Worm (Caenorhabditis elegans) whole organism, young adult: ENCODE measurements around the gene Y57A10A.29.
A peak's percentile ranks its signal among the peaks of the same experiment; 100 is the strongest.

ENCODE experiments used
- B0019.2 ChIP-seq: fragments of 200-800 bp; sonication (Bioruptor generic); conservative IDR thresholded peaks from 2 replicates; pipeline ENCODE4 v1.3.6; 2022; ENCODE audit warnings: missing genetic modification reagents, missing genetic modification characterization, missing compliant biosample characterization
- B0035.1 ChIP-seq: sonication (generic microtip); optimal IDR thresholded peaks from 2 replicates; lab custom pipeline; 2016; ENCODE audit warnings: missing genetic modification characterization, mild to moderate bottlenecking, missing compliant biosample characterization, missing genotype, missing genetic modification reagents
- C06A6.2 ChIP-seq: fragments of 200-800 bp; sonication (Bioruptor generic); conservative IDR thresholded peaks from 2 replicates; pipeline ENCODE4 v1.3.6; 2022; ENCODE audit warnings: missing genetic modification characterization, missing compliant biosample characterization
- F10E7.11 ChIP-seq: sonication (generic microtip); optimal IDR thresholded peaks from 2 replicates; lab custom pipeline; 2017; ENCODE audit warnings: mild to moderate bottlenecking, missing genetic modification characterization, moderate library complexity, missing compliant biosample characterization
- F37B4.10 ChIP-seq: fragments of 200-800 bp; sonication (Bioruptor generic); IDR thresholded peaks from 2 replicates; pipeline ENCODE4 v1.3.6; 2022; ENCODE audit warnings: missing genetic modification characterization, missing compliant biosample characterization
- K11D2.4 ChIP-seq: fragments of 200-800 bp; sonication (Bioruptor generic); IDR thresholded peaks from 2 replicates; pipeline ENCODE4 v1.3.6; 2022; ENCODE audit warnings: missing genetic modification reagents, missing genetic modification characterization, missing compliant biosample characterization
- K12H6.12 ChIP-seq: fragments of 200-800 bp; sonication (Bioruptor generic); optimal IDR thresholded peaks from 2 replicates; lab custom pipeline; 2018; ENCODE audit warnings: mild to moderate bottlenecking, missing genetic modification characterization, missing compliant biosample characterization
- T07F8.4 ChIP-seq: sonication (generic microtip); optimal IDR thresholded peaks from 2 replicates; lab custom pipeline; 2016; ENCODE audit warnings: mild to moderate bottlenecking, missing genetic modification characterization, moderate library complexity, missing compliant biosample characterization
- Y53G8AR.9 ChIP-seq: fragments of 200-800 bp; sonication (Bioruptor generic); conservative IDR thresholded peaks from 2 replicates; pipeline ENCODE4 v1.3.6; 2022; ENCODE audit warnings: missing genetic modification reagents, missing genetic modification characterization, missing compliant biosample characterization
- Y67H2A.10 ChIP-seq: fragments of 200-800 bp; sonication (Bioruptor generic); conservative IDR thresholded peaks from 2 replicates; pipeline ENCODE4 v1.3.6; 2022; ENCODE audit warnings: missing genetic modification reagents, missing genetic modification characterization, missing compliant biosample characterization
- cebp-1 ChIP-seq, 2 experiments: fragments of 200-800 bp in 1 of 2; sonication (Bioruptor generic) in 1 of 2; sonication (generic microtip) in 1 of 2; IDR thresholded peaks in 1 of 2; optimal IDR thresholded peaks in 1 of 2; 2 replicates each; pipeline versions ENCODE4 v1.3.6 to Lab custom; 2017 to 2022; ENCODE audit warnings: missing compliant biosample characterization in 2 of 2, missing genetic modification characterization in 2 of 2, mild to moderate bottlenecking in 1 of 2, missing genetic modification reagents in 1 of 2, moderate library complexity in 1 of 2
- ceh-100 ChIP-seq: fragments of 200-800 bp; sonication (Bioruptor generic); IDR thresholded peaks from 2 replicates; pipeline ENCODE4 v1.3.6; 2022; ENCODE audit warnings: missing genetic modification reagents, missing genetic modification characterization, missing compliant biosample characterization
- chd-7 ChIP-seq: sonication (generic microtip); optimal IDR thresholded peaks from 2 replicates; lab custom pipeline; 2016; ENCODE audit warnings: mild to moderate bottlenecking, missing genetic modification characterization, moderate library complexity, missing compliant biosample characterization
- egl-44 ChIP-seq: fragments of 200-800 bp; sonication (Bioruptor generic); IDR thresholded peaks from 2 replicates; pipeline ENCODE4 v1.3.6; 2022; ENCODE audit warnings: missing genetic modification reagents, missing genetic modification characterization, missing compliant biosample characterization
- egrh-3 ChIP-seq: fragments of 200-800 bp; sonication (Bioruptor generic); IDR thresholded peaks from 2 replicates; pipeline ENCODE4 v1.3.6; 2022; ENCODE audit warnings: missing genetic modification reagents, missing genetic modification characterization, missing compliant biosample characterization
- fkh-3 ChIP-seq: sonication (generic microtip); optimal IDR thresholded peaks from 2 replicates; lab custom pipeline; 2016; ENCODE audit warnings: mild to moderate bottlenecking, missing genetic modification characterization, missing compliant biosample characterization
- him-1 ChIP-seq: sonication (generic microtip); optimal IDR thresholded peaks from 2 replicates; lab custom pipeline; 2016; ENCODE audit warnings: missing genotype, missing genetic modification reagents, missing genetic modification characterization, missing compliant biosample characterization
- hmg-20 ChIP-seq: fragments of 200-800 bp; sonication (Bioruptor generic); IDR thresholded peaks from 2 replicates; pipeline ENCODE4 v1.3.6; 2022; ENCODE audit warnings: missing genetic modification reagents, missing genetic modification characterization, missing compliant biosample characterization
- let-526 ChIP-seq: fragments of 200-800 bp; sonication (Bioruptor generic); IDR thresholded peaks from 2 replicates; pipeline ENCODE4 v1.3.6; 2022; ENCODE audit warnings: missing genetic modification reagents, missing genetic modification characterization, missing compliant biosample characterization
- madf-3 ChIP-seq: fragments of 200-800 bp; sonication (Bioruptor generic); IDR thresholded peaks from 2 replicates; pipeline ENCODE4 v1.3.6; 2022; ENCODE audit warnings: missing genetic modification reagents, missing genetic modification characterization, missing compliant biosample characterization
- madf-6 ChIP-seq: fragments of 200-800 bp; sonication (Bioruptor generic); IDR thresholded peaks from 2 replicates; pipeline ENCODE4 v1.3.6; 2022; ENCODE audit warnings: missing genetic modification reagents, missing genetic modification characterization, missing compliant biosample characterization
- mel-28 ChIP-seq: sonication (generic microtip); optimal IDR thresholded peaks from 2 replicates; lab custom pipeline; 2016; ENCODE audit warnings: borderline replicate concordance, mild to moderate bottlenecking, missing genetic modification characterization, missing compliant biosample characterization
- nhr-120 ChIP-seq: fragments of 200-800 bp; sonication (Bioruptor generic); IDR thresholded peaks from 2 replicates; pipeline ENCODE4 v1.3.6; 2022; ENCODE audit warnings: missing genetic modification characterization, missing compliant biosample characterization
- nhr-90 ChIP-seq: sonication (generic microtip); optimal IDR thresholded peaks from 2 replicates; lab custom pipeline; 2016; ENCODE audit warnings: missing genotype, mild to moderate bottlenecking, missing genetic modification characterization, missing compliant biosample characterization
- snpc-1.3 ChIP-seq: sonication (generic microtip); optimal IDR thresholded peaks from 2 replicates; lab custom pipeline; 2017; ENCODE audit warnings: missing genetic modification characterization, mild to moderate bottlenecking, missing compliant biosample characterization, antibody characterized with exemption, moderate library complexity, missing genotype, missing genetic modification reagents; ENCODE audit not compliant: insufficient read depth
- somi-1 ChIP-seq: fragments of 200-800 bp; sonication (Bioruptor generic); optimal IDR thresholded peaks from 2 replicates; lab custom pipeline; 2018; ENCODE audit warnings: mild to moderate bottlenecking, missing genetic modification characterization, missing compliant biosample characterization
- tbx-9 ChIP-seq: sonication (generic microtip); optimal IDR thresholded peaks from 2 replicates; lab custom pipeline; 2016; ENCODE audit warnings: borderline replicate concordance, missing genetic modification characterization, inconsistent platforms, missing compliant biosample characterization
- unc-62 ChIP-seq: fragments of 150-350 bp; optimal IDR thresholded peaks from 2 replicates; lab custom pipeline; 2014; ENCODE audit warnings: missing biosample characterization, missing genetic modification reagents, missing genetic modification characterization
- xnd-1 ChIP-seq: sonication (generic microtip); optimal IDR thresholded peaks from 2 replicates; lab custom pipeline; 2016; ENCODE audit warnings: missing genotype, missing genetic modification reagents, missing genetic modification characterization, missing compliant biosample characterization
- zfh-2 ChIP-seq: fragments of 200-800 bp; sonication (Bioruptor generic); conservative IDR thresholded peaks from 2 replicates; pipeline ENCODE4 v1.3.6; 2022; ENCODE audit warnings: missing genetic modification reagents, missing genetic modification characterization, missing compliant biosample characterization
- zim-3 ChIP-seq: sonication (generic microtip); optimal IDR thresholded peaks from 2 replicates; lab custom pipeline; 2017; ENCODE audit warnings: mild to moderate bottlenecking, missing genetic modification characterization, moderate library complexity, missing compliant biosample characterization
- ztf-28 ChIP-seq: fragments of 200-800 bp; sonication (Bioruptor generic); IDR thresholded peaks from 2 replicates; pipeline ENCODE4 v1.3.6; 2022; ENCODE audit warnings: missing genetic modification reagents, missing genetic modification characterization, missing compliant biosample characterization
- ztf-6 ChIP-seq: fragments of 200-800 bp; sonication (Bioruptor generic); IDR thresholded peaks from 2 replicates; pipeline ENCODE4 v1.3.6; 2022; ENCODE audit warnings: missing genetic modification reagents, missing genetic modification characterization, missing compliant biosample characterization

Gene Y57A10A.29

DNA sequence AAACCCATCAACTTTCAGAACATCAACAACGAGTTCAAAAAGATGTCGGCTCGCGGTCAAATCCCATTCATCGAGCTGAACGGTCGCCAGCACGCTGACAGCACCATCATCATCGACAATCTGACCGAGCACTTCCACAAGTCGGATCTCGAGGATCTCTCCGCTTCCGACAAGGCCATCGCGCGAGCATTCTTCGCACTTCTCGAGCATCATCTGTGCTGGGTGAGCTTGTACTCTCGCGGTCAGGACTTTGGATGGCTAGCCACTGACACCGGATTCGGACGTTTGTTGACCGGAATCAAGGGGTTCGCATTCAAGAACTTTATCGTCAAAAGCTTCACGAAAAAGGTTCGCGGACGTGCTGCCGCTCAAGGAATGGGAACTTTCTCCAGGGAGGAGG, 14.5 kb upstream of the Y57A10A.29 start:
- TF ChIP-seq B0035.1 (tag; lab: Kevin White, UChicago) (no peak), zfh-2 (GFP tag; lab: Robert Waterston, UW) (peak; percentile 66)

DNA sequence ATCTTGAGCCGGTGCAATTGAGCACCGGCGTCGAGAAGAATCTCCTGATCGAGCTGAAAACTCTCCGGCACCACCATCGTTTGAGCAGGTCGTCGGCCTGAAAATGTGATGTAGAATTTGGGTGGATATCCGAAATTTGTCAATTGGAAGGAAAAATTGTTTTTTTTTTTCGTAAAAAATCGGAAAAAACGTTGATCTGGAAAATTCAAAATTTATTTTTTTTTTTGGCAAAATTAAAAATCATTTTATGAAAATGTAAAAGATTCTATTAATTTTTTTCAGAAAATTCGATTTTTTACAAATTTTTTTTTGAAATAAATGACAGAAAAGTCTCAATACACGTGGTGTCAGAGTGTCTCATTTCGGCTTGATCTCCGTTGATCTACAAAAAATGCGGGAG, 13.2 kb upstream of the Y57A10A.29 start, which contains the start of gene tric-1B.1:
TSS of gene tric-1B.1 (minus strand) at position 101 of the 400 bp plus-strand sequence.
- TF ChIP-seq F37B4.10 (GFP tag; lab: Robert Waterston, UW) = no peak
- TF ChIP-seq nhr-120 (GFP tag; lab: Robert Waterston, UW) = no peak
- TF ChIP-seq F10E7.11 (tag; lab: Kevin White, UChicago) = no peak
- no peak for TF ChIP-seq hmg-20
- no peak for TF ChIP-seq Y53G8AR.9 (GFP tag; lab: Robert Waterston, UW)
- TF ChIP-seq ztf-6 = no peak
- TF ChIP-seq zim-3 (tag; lab: Kevin White, UChicago) = no peak
- no peak for TF ChIP-seq madf-6 (GFP tag; lab: Robert Waterston, UW)

DNA sequence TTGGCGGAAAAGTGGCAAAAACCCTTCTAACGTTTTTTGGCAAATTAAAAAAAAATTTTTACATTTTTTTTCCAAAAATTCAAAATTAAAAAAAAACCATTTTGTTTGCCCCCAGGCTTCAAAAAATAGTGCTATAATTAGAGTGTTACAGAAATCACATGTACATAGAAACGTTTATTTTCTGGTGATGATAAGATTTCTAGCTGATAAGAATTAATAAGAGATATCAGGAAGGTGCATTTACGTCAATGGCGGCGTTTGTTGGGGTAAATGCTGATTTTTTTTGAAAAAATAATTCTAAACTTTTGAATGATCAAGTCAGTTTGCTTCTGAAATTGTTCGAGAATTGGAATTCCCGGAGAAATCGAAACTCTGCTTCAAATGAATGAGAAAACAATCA, 12.6 kb upstream of the Y57A10A.29 start:
- TF ChIP-seq let-526 (GFP tag; lab: Robert Waterston, UW) = no peak
- no peak for TF ChIP-seq fkh-3 (tag; lab: Kevin White, UChicago)
- no peak for TF ChIP-seq somi-1 (GFP tag; lab: Kevin White, UChicago)
- no peak for TF ChIP-seq zfh-2 (GFP tag; lab: Robert Waterston, UW)
- TF ChIP-seq chd-7 = no peak
- TF ChIP-seq T07F8.4 (tag; lab: Kevin White, UChicago) = no peak
- no peak for TF ChIP-seq unc-62
- TF ChIP-seq Y67H2A.10 (GFP tag; lab: Robert Waterston, UW) = no peak
- TF ChIP-seq egl-44 (GFP tag; lab: Robert Waterston, UW) = no peak
- no peak for TF ChIP-seq cebp-1 (GFP tag; IDR thresholded peaks at IDR 0.05; lab: Robert Waterston, UW)
- no peak for TF ChIP-seq cebp-1 (tag; optimal IDR thresholded peaks at IDR 0.05; lab: Kevin White, UChicago)
- TF ChIP-seq mel-28 (tag; lab: Kevin White, UChicago) = no peak
- no peak for TF ChIP-seq C06A6.2 (GFP tag; lab: Robert Waterston, UW)
- no peak for TF ChIP-seq him-1

DNA sequence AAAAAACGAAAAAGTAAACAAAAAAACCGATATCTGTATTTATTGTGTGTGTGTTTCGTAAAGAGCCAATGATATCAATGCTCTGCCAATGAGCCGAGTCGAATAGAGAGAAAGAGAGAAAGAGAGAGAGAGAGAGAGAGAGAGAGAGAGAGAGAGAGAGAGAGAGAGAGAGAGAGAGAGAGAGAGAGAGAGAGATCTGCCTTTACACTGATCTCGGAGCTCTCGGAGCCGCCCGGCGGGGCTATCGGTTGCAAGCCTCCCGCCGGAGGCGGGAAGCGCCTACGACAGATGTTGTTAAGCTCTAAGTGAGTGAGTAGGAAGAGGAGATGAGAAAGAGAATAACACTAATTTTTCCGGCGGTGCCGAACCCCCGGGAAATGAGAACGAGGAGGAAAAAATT, 10.5 kb upstream of the Y57A10A.29 start:
- no peak for TF ChIP-seq ceh-100
- peak; percentile 86; the same call in 1 of the 2 replicates for TF ChIP-seq egrh-3

DNA sequence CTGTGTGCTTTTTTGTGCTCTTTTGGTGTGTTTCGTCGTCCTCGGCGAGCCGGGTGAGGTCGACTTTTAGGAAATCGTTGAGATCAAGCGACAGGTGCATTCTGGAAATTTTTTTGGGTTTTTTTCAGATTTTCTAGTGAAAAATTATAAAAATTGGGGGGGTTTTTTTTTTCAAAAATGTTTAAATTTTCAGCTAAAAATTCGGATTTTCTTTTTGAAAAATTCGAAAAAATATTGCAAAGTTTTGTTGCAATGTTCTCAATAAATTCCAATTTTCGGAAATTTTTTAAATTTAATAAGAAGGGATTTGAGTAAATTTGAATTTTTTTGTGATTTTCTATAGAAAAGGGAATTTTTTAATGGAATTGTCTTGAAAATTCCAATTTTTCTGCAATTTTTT, 4.4 kb upstream of the Y57A10A.29 start, which contains the start of gene Y57A10A.27:
TSS of gene Y57A10A.27 (minus strand) at position 101 of the 400 bp plus-strand sequence.
- TF ChIP-seq egl-44 (GFP tag; lab: Robert Waterston, UW) = no peak
- no peak for TF ChIP-seq madf-3 (GFP tag; lab: Robert Waterston, UW)
- TF ChIP-seq fkh-3 (tag; lab: Kevin White, UChicago) = no peak
- no peak for TF ChIP-seq ztf-28 (GFP tag; lab: Robert Waterston, UW)
- no peak for TF ChIP-seq K11D2.4 (GFP tag; lab: Robert Waterston, UW)
- no peak for TF ChIP-seq snpc-1.3 (tag; lab: Kevin White, UChicago)
- no peak for TF ChIP-seq B0019.2
- TF ChIP-seq K12H6.12 (tag; lab: Kevin White, UChicago) = no peak
- no peak for TF ChIP-seq C06A6.2 (GFP tag; lab: Robert Waterston, UW)
- no peak for TF ChIP-seq xnd-1 (tag; lab: Kevin White, UChicago)
- no peak for TF ChIP-seq tbx-9 (tag; lab: Kevin White, UChicago)
- TF ChIP-seq nhr-90 = no peak
